Worm (Caenorhabditis elegans) whole organism, young adult: Measurements from ENCODE around the gene pycr-4.

Experiments
- F22D6.2 ChIP-seq: sonication (generic microtip); optimal IDR thresholded peaks from 2 replicates; lab custom pipeline; 2016; ENCODE audit warnings: mild to moderate bottlenecking, missing genetic modification characterization, missing compliant biosample characterization
- F39B2.1 ChIP-seq: fragments of 200-800 bp; sonication (Bioruptor generic); IDR thresholded peaks from 2 replicates; pipeline ENCODE4 v1.3.6; 2022; ENCODE audit warnings: missing genetic modification reagents, missing genetic modification characterization, missing compliant biosample characterization
- akir-1 ChIP-seq: fragments of 200-800 bp; sonication (Bioruptor generic); optimal IDR thresholded peaks from 2 replicates; lab custom pipeline; 2018; ENCODE audit warnings: mild to moderate bottlenecking, missing genetic modification characterization, moderate library complexity, missing compliant biosample characterization
- atf-7 ChIP-seq: sonication (generic microtip); optimal IDR thresholded peaks from 2 replicates; lab custom pipeline; 2017; ENCODE audit warnings: mild to moderate bottlenecking, missing genetic modification characterization, missing compliant biosample characterization
- attf-5 ChIP-seq: fragments of 200-800 bp; sonication (Bioruptor generic); optimal IDR thresholded peaks from 2 replicates; lab custom pipeline; 2018; ENCODE audit warnings: mild to moderate bottlenecking, missing genetic modification characterization, missing compliant biosample characterization
- bed-2 ChIP-seq: fragments of 200-800 bp; sonication (Bioruptor generic); IDR thresholded peaks from 2 replicates; pipeline ENCODE4 v1.3.6; 2022; ENCODE audit warnings: missing genetic modification reagents, missing genetic modification characterization, missing compliant biosample characterization
- cebp-2 ChIP-seq: fragments of 200-800 bp; sonication (Bioruptor generic); IDR thresholded peaks from 2 replicates; pipeline ENCODE4 v1.3.6; 2022; ENCODE audit warnings: missing genetic modification characterization, missing compliant biosample characterization
- ceh-58 ChIP-seq: fragments of 200-800 bp; sonication (Bioruptor generic); IDR thresholded peaks from 2 replicates; pipeline ENCODE4 v1.3.6; 2022; ENCODE audit warnings: missing genetic modification characterization, missing compliant biosample characterization
- dpl-1 ChIP-seq: fragments of 150-350 bp; optimal IDR thresholded peaks from 2 replicates; lab custom pipeline; 2014; ENCODE audit warnings: missing biosample characterization, missing genetic modification reagents, missing genetic modification characterization
- ekl-4 ChIP-seq: fragments of 200-800 bp; sonication (Bioruptor generic); IDR thresholded peaks from 2 replicates; pipeline ENCODE4 v1.3.6; 2022; ENCODE audit warnings: missing genetic modification reagents, missing genetic modification characterization, missing compliant biosample characterization
- hmg-20 ChIP-seq: fragments of 200-800 bp; sonication (Bioruptor generic); IDR thresholded peaks from 2 replicates; pipeline ENCODE4 v1.3.6; 2022; ENCODE audit warnings: missing genetic modification reagents, missing genetic modification characterization, missing compliant biosample characterization
- madf-3 ChIP-seq: fragments of 200-800 bp; sonication (Bioruptor generic); IDR thresholded peaks from 2 replicates; pipeline ENCODE4 v1.3.6; 2022; ENCODE audit warnings: missing genetic modification reagents, missing genetic modification characterization, missing compliant biosample characterization
- mxl-1 ChIP-seq: sonication (generic microtip); optimal IDR thresholded peaks from 2 replicates; lab custom pipeline; 2016; ENCODE audit warnings: missing genetic modification characterization, missing compliant biosample characterization
- nhr-90 ChIP-seq: sonication (generic microtip); optimal IDR thresholded peaks from 2 replicates; lab custom pipeline; 2016; ENCODE audit warnings: missing genotype, mild to moderate bottlenecking, missing genetic modification characterization, missing compliant biosample characterization
- pha-4 ChIP-seq: fragments of 150-350 bp; sonication (generic microtip); optimal IDR thresholded peaks from 2 replicates; lab custom pipeline; 2014; ENCODE audit warnings: missing biosample characterization, missing genetic modification reagents, missing genetic modification characterization
- rpc-1 ChIP-seq, 2 experiments: fragments of 150-350 bp in 1 of 2; sonication (generic microtip) in 1 of 2; optimal IDR thresholded peaks; 2 replicates each; lab custom pipeline; 2014 to 2018; ENCODE audit warnings: missing biosample characterization in 1 of 2, missing genetic modification characterization in 1 of 2, missing genetic modification reagents in 1 of 2, missing genotype in 1 of 2
- sdz-38 ChIP-seq: sonication (generic microtip); optimal IDR thresholded peaks from 2 replicates; lab custom pipeline; 2016; ENCODE audit warnings: missing genotype, missing genetic modification characterization, missing compliant biosample characterization
- snpc-4 ChIP-seq, 5 experiments: fragments of 150-350 bp in 1 of 5; sonication (generic microtip) in 4 of 5; optimal IDR thresholded peaks; 2 replicates each; lab custom pipeline; 2014 to 2018; ENCODE audit warnings: missing genetic modification characterization in 5 of 5, missing biosample characterization in 3 of 5, antibody characterized with exemption in 2 of 5, mild to moderate bottlenecking in 2 of 5, missing compliant biosample characterization in 2 of 5, missing genotype in 2 of 5, moderate library complexity in 2 of 5, missing genetic modification reagents in 1 of 5
- sptf-2 ChIP-seq: fragments of 200-800 bp; sonication (Bioruptor generic); optimal IDR thresholded peaks from 2 replicates; lab custom pipeline; 2018; ENCODE audit warnings: mild to moderate bottlenecking, missing genetic modification characterization, missing compliant biosample characterization
- zim-3 ChIP-seq: sonication (generic microtip); optimal IDR thresholded peaks from 2 replicates; lab custom pipeline; 2017; ENCODE audit warnings: mild to moderate bottlenecking, missing genetic modification characterization, moderate library complexity, missing compliant biosample characterization

pycr-4 gene

DNA sequence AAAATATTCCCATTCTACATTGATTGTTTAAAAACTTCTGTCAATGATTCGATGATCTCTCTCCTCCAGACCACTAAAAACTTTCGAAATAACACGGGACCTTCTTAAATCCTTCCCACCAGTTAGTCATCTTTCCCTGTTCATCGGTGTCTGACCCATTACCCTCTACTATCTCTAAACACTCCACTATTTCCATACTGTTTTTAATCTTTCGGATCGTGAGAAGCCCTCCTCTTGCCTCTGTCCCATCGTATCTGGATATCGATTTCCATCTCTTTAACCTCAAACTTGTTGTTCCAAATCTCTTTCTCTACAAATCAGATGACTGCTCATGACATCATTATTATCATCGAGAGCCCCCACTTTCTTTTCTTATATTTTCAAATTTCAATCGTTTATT lies 48.8 kb downstream of the pycr-4 start:
- TF ChIP-seq sdz-38 (tag; lab: Kevin White, UChicago) (no peak), rpc-1 (optimal IDR thresholded peaks at IDR 0.05; lab: Kevin White, UChicago) (no peak), rpc-1 (tag; optimal IDR thresholded peaks at IDR 0.05; lab: Kevin White, UChicago) (no peak), bed-2 (GFP tag; lab: Robert Waterston, UW) (no peak), ekl-4 (GFP tag; lab: Robert Waterston, UW) (no peak), mxl-1 (no peak), hmg-20 (GFP tag; lab: Robert Waterston, UW) (no peak), cebp-2 (GFP tag; lab: Robert Waterston, UW) (no peak), snpc-4 (GFP tag; optimal IDR thresholded peaks at IDR 0.05; lab: Kevin White, UChicago) (no peak), snpc-4 (tag; optimal IDR thresholded peaks at IDR 0.05; lab: Kevin White, UChicago) (no peak), zim-3 (tag; lab: Kevin White, UChicago) (no peak), nhr-90 (tag; lab: Kevin White, UChicago) (no peak), dpl-1 (no peak), madf-3 (no peak), ceh-58 (GFP tag; lab: Robert Waterston, UW) (no peak), akir-1 (GFP tag; lab: Kevin White, UChicago) (no peak), attf-5 (GFP tag; lab: Kevin White, UChicago) (no peak), pha-4 (tag; lab: Kevin White, UChicago) (no peak), atf-7 (tag; lab: Kevin White, UChicago) (no peak), sptf-2 (no peak), F22D6.2 (tag; lab: Kevin White, UChicago) (no peak), F39B2.1 (GFP tag; lab: Robert Waterston, UW) (no peak)
